Worm (Caenorhabditis elegans): Measurements from ENCODE around the gene srz-29.

The srz-29 gene

ce11 chrIV:13623533-13623932 is 22.2 kb downstream of the srz-29 start, which contains the start of gene C08F11.1:
Gene C08F11.1, plus strand, starts transcription at chrIV:13623833.
- TF ChIP-seq sptf-1 (tag; optimal IDR thresholded peaks at IDR 0.05), result no peak

- TF ChIP-seq flh-1 (GFP tag; optimal IDR thresholded peaks at IDR 0.05) (no peak), lin-32 (GFP tag; optimal IDR thresholded peaks at IDR 0.05) (no peak), elt-1 (tag; optimal IDR thresholded peaks at IDR 0.05; ENCODE audit: borderline replicate concordance, insufficient read depth) (no peak), bed-3 (GFP tag; optimal IDR thresholded peaks at IDR 0.05) (no peak), ceh-83 (GFP tag; optimal IDR thresholded peaks at IDR 0.05) (no peak), cnd-1 (tag; optimal IDR thresholded peaks at IDR 0.05) (no peak), blmp-1 (tag; optimal IDR thresholded peaks at IDR 0.05) (no peak), drap-1 (GFP tag; optimal IDR thresholded peaks at IDR 0.05) (no peak), mep-1 (tag; optimal IDR thresholded peaks at IDR 0.05) (no peak), mls-2 (tag; optimal IDR thresholded peaks at IDR 0.05) (no peak), nhr-2 (tag; optimal IDR thresholded peaks at IDR 0.05) (no peak), ces-1 (GFP tag; optimal IDR thresholded peaks at IDR 0.05) (no peak), unc-120 (tag; optimal IDR thresholded peaks at IDR 0.05; ENCODE audit: poor library complexity, severe bottlenecking) (no peak), tbx-8 (GFP tag; optimal IDR thresholded peaks at IDR 0.05) (no peak)
Observed at ce11 chrIV:13619203-13619602, 26.5 kb downstream of the srz-29 start, which contains the start of gene C08F11.3. Gene C08F11.3, plus strand, starts transcription at chrIV:13619503.

- TF ChIP-seq pha-4 (tag; optimal IDR thresholded peaks at IDR 0.05), result no peak
- TF ChIP-seq mab-5 (tag; optimal IDR thresholded peaks at IDR 0.05), result no peak
- TF ChIP-seq ceh-43 (GFP tag; optimal IDR thresholded peaks at IDR 0.05), result no peak
- TF ChIP-seq unc-120 (tag; optimal IDR thresholded peaks at IDR 0.05; ENCODE audit: poor library complexity, severe bottlenecking), result no peak
- no peak for TF ChIP-seq nhr-2 (tag; optimal IDR thresholded peaks at IDR 0.05)
- no peak for TF ChIP-seq nhr-237 (tag; optimal IDR thresholded peaks at IDR 0.05)
- TF ChIP-seq ceh-83 (GFP tag; optimal IDR thresholded peaks at IDR 0.05), result no peak
- no peak for TF ChIP-seq blmp-1 (tag; optimal IDR thresholded peaks at IDR 0.05)
- TF ChIP-seq nhr-12 (tag; optimal IDR thresholded peaks at IDR 0.05), result no peak
- TF ChIP-seq lsy-2 (tag; optimal IDR thresholded peaks at IDR 0.05), result no peak
- no peak for TF ChIP-seq mep-1 (tag; optimal IDR thresholded peaks at IDR 0.05)
- TF ChIP-seq bed-3 (GFP tag; optimal IDR thresholded peaks at IDR 0.05), result no peak
- no peak for TF ChIP-seq nhr-28 (tag; optimal IDR thresholded peaks at IDR 0.05)
- no peak for TF ChIP-seq mls-2 (tag; optimal IDR thresholded peaks at IDR 0.05)
- TF ChIP-seq unc-39 (tag; optimal IDR thresholded peaks at IDR 0.05), result no peak
- TF ChIP-seq elt-1 (tag; optimal IDR thresholded peaks at IDR 0.05; ENCODE audit: borderline replicate concordance, insufficient read depth), result no peak
- TF ChIP-seq sem-2 (GFP tag; optimal IDR thresholded peaks at IDR 0.05), result no peak
- TF ChIP-seq elt-3 (tag; optimal IDR thresholded peaks at IDR 0.05), result no peak
- TF ChIP-seq ztf-11 (tag; optimal IDR thresholded peaks at IDR 0.05), result no peak
- TF ChIP-seq hlh-1 (tag; optimal IDR thresholded peaks at IDR 0.05), result no peak
Observed at ce11 chrIV:13609755-13610154, 36.0 kb downstream of the srz-29 start, which contains the start of gene C08F11.13. Gene C08F11.13, minus strand, starts transcription at chrIV:13609892.

- TF ChIP-seq nhr-12 (tag; optimal IDR thresholded peaks at IDR 0.05), result no peak
- TF ChIP-seq nhr-2 (tag; optimal IDR thresholded peaks at IDR 0.05), result no peak
- TF ChIP-seq M03D4.4 (tag; optimal IDR thresholded peaks at IDR 0.05), result no peak
- no peak for TF ChIP-seq lin-32 (GFP tag; optimal IDR thresholded peaks at IDR 0.05)
- no peak for TF ChIP-seq ztf-11 (tag; optimal IDR thresholded peaks at IDR 0.05)
- no peak for TF ChIP-seq blmp-1 (tag; optimal IDR thresholded peaks at IDR 0.05)
- no peak for TF ChIP-seq unc-120 (tag; optimal IDR thresholded peaks at IDR 0.05; ENCODE audit: poor library complexity, severe bottlenecking)
- no peak for TF ChIP-seq tbx-8 (GFP tag; optimal IDR thresholded peaks at IDR 0.05)
- TF ChIP-seq cnd-1 (tag; optimal IDR thresholded peaks at IDR 0.05), result no peak
- TF ChIP-seq sem-2 (GFP tag; optimal IDR thresholded peaks at IDR 0.05), result no peak
- no peak for TF ChIP-seq ces-1 (GFP tag; optimal IDR thresholded peaks at IDR 0.05)
- no peak for TF ChIP-seq sptf-1 (tag; optimal IDR thresholded peaks at IDR 0.05)
Observed at ce11 chrIV:13601973-13602669, 43.6 kb downstream of the srz-29 start, which contains the start of gene Y45F10B.59. Gene Y45F10B.59, plus strand, starts transcription at chrIV:13602619.

- TF ChIP-seq elt-1 (tag; optimal IDR thresholded peaks at IDR 0.05; ENCODE audit: borderline replicate concordance, insufficient read depth), result no peak
- TF ChIP-seq nhr-12 (tag; optimal IDR thresholded peaks at IDR 0.05), result no peak
- no peak for TF ChIP-seq pha-4 (tag; optimal IDR thresholded peaks at IDR 0.05)
- TF ChIP-seq snpc-4 (tag; optimal IDR thresholded peaks at IDR 0.05), result no peak
- no peak for TF ChIP-seq ceh-83 (GFP tag; optimal IDR thresholded peaks at IDR 0.05)
- TF ChIP-seq lin-13 (tag; optimal IDR thresholded peaks at IDR 0.05), result no peak
- no peak for TF ChIP-seq unc-62 (GFP tag; optimal IDR thresholded peaks at IDR 0.05)
- TF ChIP-seq sem-2 (GFP tag; optimal IDR thresholded peaks at IDR 0.05), result no peak
- TF ChIP-seq mep-1 (tag; optimal IDR thresholded peaks at IDR 0.05), result no peak
- no peak for TF ChIP-seq ham-2 (GFP tag; optimal IDR thresholded peaks at IDR 0.05)
Observed at ce11 chrIV:13601428-13601827, 44.3 kb downstream of the srz-29 start.
